Worm (Caenorhabditis elegans) whole organism, young adult: ENCODE results near the gene fbxa-89.

Experiments used
- B0261.1 ChIP-seq: sonication (generic microtip); optimal IDR thresholded peaks from 2 replicates; lab custom pipeline; 2016; ENCODE audit warnings: mild to moderate bottlenecking, missing genetic modification characterization, moderate library complexity, missing compliant biosample characterization
- C06A6.2 ChIP-seq: fragments of 200-800 bp; sonication (Bioruptor generic); conservative IDR thresholded peaks from 2 replicates; pipeline ENCODE4 v1.3.6; 2022; ENCODE audit warnings: missing genetic modification characterization, missing compliant biosample characterization
- C17E4.6 ChIP-seq: fragments of 200-800 bp; sonication (Bioruptor generic); IDR thresholded peaks from 2 replicates; pipeline ENCODE4 v1.3.6; 2022; ENCODE audit warnings: missing genetic modification reagents, missing genetic modification characterization, missing compliant biosample characterization
- F10E7.11 ChIP-seq: sonication (generic microtip); optimal IDR thresholded peaks from 2 replicates; lab custom pipeline; 2017; ENCODE audit warnings: mild to moderate bottlenecking, missing genetic modification characterization, moderate library complexity, missing compliant biosample characterization
- F22D6.2 ChIP-seq: sonication (generic microtip); optimal IDR thresholded peaks from 2 replicates; lab custom pipeline; 2016; ENCODE audit warnings: mild to moderate bottlenecking, missing genetic modification characterization, missing compliant biosample characterization
- F33H1.4 ChIP-seq: fragments of 200-800 bp; sonication (Bioruptor generic); IDR thresholded peaks from 2 replicates; pipeline ENCODE4 v1.3.6; 2022; ENCODE audit warnings: missing genetic modification reagents, missing genetic modification characterization, missing compliant biosample characterization
- F39B2.1 ChIP-seq: fragments of 200-800 bp; sonication (Bioruptor generic); IDR thresholded peaks from 2 replicates; pipeline ENCODE4 v1.3.6; 2022; ENCODE audit warnings: missing genetic modification reagents, missing genetic modification characterization, missing compliant biosample characterization
- F57A8.1 ChIP-seq: fragments of 200-800 bp; sonication (Bioruptor generic); optimal IDR thresholded peaks from 2 replicates; lab custom pipeline; 2018; ENCODE audit warnings: mild to moderate bottlenecking, missing genetic modification characterization, moderate library complexity, missing compliant biosample characterization
- K11D2.4 ChIP-seq: fragments of 200-800 bp; sonication (Bioruptor generic); IDR thresholded peaks from 2 replicates; pipeline ENCODE4 v1.3.6; 2022; ENCODE audit warnings: missing genetic modification reagents, missing genetic modification characterization, missing compliant biosample characterization
- Y53F4B.3 ChIP-seq: fragments of 200-800 bp; sonication (Bioruptor generic); IDR thresholded peaks from 2 replicates; pipeline ENCODE4 v1.3.6; 2022; ENCODE audit warnings: missing genetic modification reagents, missing genetic modification characterization, missing compliant biosample characterization
- Y67H2A.10 ChIP-seq: fragments of 200-800 bp; sonication (Bioruptor generic); conservative IDR thresholded peaks from 2 replicates; pipeline ENCODE4 v1.3.6; 2022; ENCODE audit warnings: missing genetic modification reagents, missing genetic modification characterization, missing compliant biosample characterization
- ama-1 ChIP-seq, 3 experiments: fragments of 150-350 bp in 1 of 3; sonication (generic microtip) in 2 of 3; optimal IDR thresholded peaks; 2 replicates each; lab custom pipeline; 2014 to 2018; ENCODE audit warnings: missing biosample characterization in 2 of 3, missing genetic modification characterization in 2 of 3, missing genetic modification reagents in 2 of 3
- aptf-3 ChIP-seq: fragments of 200-800 bp; sonication (Bioruptor generic); IDR thresholded peaks from 2 replicates; pipeline ENCODE4 v1.3.6; 2022; ENCODE audit warnings: missing genetic modification characterization, missing compliant biosample characterization
- atf-7 ChIP-seq: sonication (generic microtip); optimal IDR thresholded peaks from 2 replicates; lab custom pipeline; 2017; ENCODE audit warnings: mild to moderate bottlenecking, missing genetic modification characterization, missing compliant biosample characterization
- athp-1 ChIP-seq: sonication (generic microtip); optimal IDR thresholded peaks from 2 replicates; lab custom pipeline; 2017; ENCODE audit warnings: mild to moderate bottlenecking, missing genetic modification characterization, missing compliant biosample characterization
- attf-3 ChIP-seq: fragments of 200-800 bp; sonication (Bioruptor generic); conservative IDR thresholded peaks from 2 replicates; pipeline ENCODE4 v1.3.6; 2022; ENCODE audit warnings: missing genetic modification reagents, missing genetic modification characterization, missing compliant biosample characterization
- bed-2 ChIP-seq: fragments of 200-800 bp; sonication (Bioruptor generic); IDR thresholded peaks from 2 replicates; pipeline ENCODE4 v1.3.6; 2022; ENCODE audit warnings: missing genetic modification reagents, missing genetic modification characterization, missing compliant biosample characterization
- ceh-79 ChIP-seq: sonication (generic microtip); optimal IDR thresholded peaks from 2 replicates; lab custom pipeline; 2017; ENCODE audit warnings: mild to moderate bottlenecking, missing genetic modification characterization, missing compliant biosample characterization
- ceh-91 ChIP-seq: fragments of 200-800 bp; sonication (Bioruptor generic); IDR thresholded peaks from 2 replicates; pipeline ENCODE4 v1.3.6; 2022; ENCODE audit warnings: missing genetic modification reagents, missing genetic modification characterization, missing compliant biosample characterization
- chd-7 ChIP-seq: sonication (generic microtip); optimal IDR thresholded peaks from 2 replicates; lab custom pipeline; 2016; ENCODE audit warnings: mild to moderate bottlenecking, missing genetic modification characterization, moderate library complexity, missing compliant biosample characterization
- dox-1 ChIP-seq: fragments of 200-800 bp; sonication (Bioruptor generic); IDR thresholded peaks from 2 replicates; pipeline ENCODE4 v1.3.6; 2022; ENCODE audit warnings: missing genetic modification reagents, missing genetic modification characterization, missing compliant biosample characterization
- efl-1 ChIP-seq: fragments of 150-350 bp; optimal IDR thresholded peaks from 2 replicates; lab custom pipeline; 2014; ENCODE audit warnings: missing biosample characterization, missing genetic modification reagents, missing genetic modification characterization
- egl-18 ChIP-seq: fragments of 200-800 bp; sonication (Bioruptor generic); IDR thresholded peaks from 2 replicates; pipeline ENCODE4 v1.3.6; 2022; ENCODE audit warnings: missing genetic modification reagents, missing genetic modification characterization, missing compliant biosample characterization
- hlh-12 ChIP-seq: sonication (generic microtip); optimal IDR thresholded peaks from 2 replicates; lab custom pipeline; 2016; ENCODE audit warnings: missing genetic modification characterization, missing compliant biosample characterization
- hmg-1.2 ChIP-seq: fragments of 200-800 bp; sonication (Bioruptor generic); IDR thresholded peaks from 2 replicates; pipeline ENCODE4 v1.3.6; 2022; ENCODE audit warnings: missing genetic modification reagents, missing genetic modification characterization, missing compliant biosample characterization
- hrde-1 ChIP-seq: sonication (generic microtip); optimal IDR thresholded peaks from 2 replicates; lab custom pipeline; 2016; ENCODE audit warnings: missing genetic modification characterization, mild to moderate bottlenecking, missing compliant biosample characterization, moderate library complexity, missing genotype, missing genetic modification reagents, borderline replicate concordance
- lin-35 ChIP-seq, 3 experiments: fragments of 150-350 bp in 2 of 3; sonication (generic microtip) in 1 of 3; optimal IDR thresholded peaks; 2 replicates each; lab custom pipeline; 2014 to 2018; ENCODE audit warnings: missing biosample characterization in 3 of 3, missing genetic modification characterization in 3 of 3, missing genetic modification reagents in 3 of 3
- madf-10 ChIP-seq: sonication (generic microtip); optimal IDR thresholded peaks from 2 replicates; lab custom pipeline; 2016; ENCODE audit warnings: mild to moderate bottlenecking, missing genetic modification characterization, missing compliant biosample characterization
- madf-8 ChIP-seq: fragments of 200-800 bp; sonication (Bioruptor generic); conservative IDR thresholded peaks from 2 replicates; pipeline ENCODE4 v1.3.6; 2022; ENCODE audit warnings: missing genetic modification reagents, missing genetic modification characterization, missing compliant biosample characterization
- mcd-1 ChIP-seq: fragments of 200-800 bp; sonication (Bioruptor generic); IDR thresholded peaks from 2 replicates; pipeline ENCODE4 v1.3.6; 2022; ENCODE audit warnings: missing genetic modification reagents, missing genetic modification characterization, missing compliant biosample characterization
- nfya-2 ChIP-seq: fragments of 200-800 bp; sonication (Bioruptor generic); IDR thresholded peaks from 2 replicates; pipeline ENCODE4 v1.3.6; 2022; ENCODE audit warnings: missing genetic modification reagents, missing genetic modification characterization, missing compliant biosample characterization
- nfyb-1 ChIP-seq: fragments of 200-800 bp; sonication (Bioruptor generic); IDR thresholded peaks from 2 replicates; pipeline ENCODE4 v1.3.6; 2022; ENCODE audit warnings: missing genetic modification reagents, missing genetic modification characterization, missing compliant biosample characterization
- nhr-120 ChIP-seq: fragments of 200-800 bp; sonication (Bioruptor generic); IDR thresholded peaks from 2 replicates; pipeline ENCODE4 v1.3.6; 2022; ENCODE audit warnings: missing genetic modification characterization, missing compliant biosample characterization
- nhr-179 ChIP-seq: sonication (generic microtip); optimal IDR thresholded peaks from 2 replicates; lab custom pipeline; 2016; ENCODE audit warnings: mild to moderate bottlenecking, missing genetic modification characterization, missing compliant biosample characterization
- nhr-27 ChIP-seq: fragments of 200-800 bp; sonication (Bioruptor generic); optimal IDR thresholded peaks from 2 replicates; lab custom pipeline; 2018; ENCODE audit warnings: mild to moderate bottlenecking, missing genetic modification characterization, moderate library complexity, missing compliant biosample characterization
- nhr-80 ChIP-seq: sonication (generic microtip); optimal IDR thresholded peaks from 2 replicates; lab custom pipeline; 2016; ENCODE audit warnings: missing genetic modification characterization, missing compliant biosample characterization
- nhr-90 ChIP-seq: sonication (generic microtip); optimal IDR thresholded peaks from 2 replicates; lab custom pipeline; 2016; ENCODE audit warnings: missing genotype, mild to moderate bottlenecking, missing genetic modification characterization, missing compliant biosample characterization
- rcor-1 ChIP-seq: fragments of 200-800 bp; sonication (Bioruptor generic); IDR thresholded peaks from 2 replicates; pipeline ENCODE4 v1.3.6; 2022; ENCODE audit warnings: missing genetic modification reagents, missing genetic modification characterization, missing compliant biosample characterization
- rpc-1 ChIP-seq, 2 experiments: fragments of 150-350 bp in 1 of 2; sonication (generic microtip) in 1 of 2; optimal IDR thresholded peaks; 2 replicates each; lab custom pipeline; 2014 to 2018; ENCODE audit warnings: missing biosample characterization in 1 of 2, missing genetic modification characterization in 1 of 2, missing genetic modification reagents in 1 of 2, missing genotype in 1 of 2
- sea-2 ChIP-seq: fragments of 200-800 bp; sonication (Bioruptor generic); IDR thresholded peaks from 2 replicates; pipeline ENCODE4 v1.3.6; 2022; ENCODE audit warnings: missing genetic modification characterization, missing compliant biosample characterization
- snpc-1.3 ChIP-seq: sonication (generic microtip); optimal IDR thresholded peaks from 2 replicates; lab custom pipeline; 2017; ENCODE audit warnings: missing genetic modification characterization, mild to moderate bottlenecking, missing compliant biosample characterization, antibody characterized with exemption, moderate library complexity, missing genotype, missing genetic modification reagents; ENCODE audit not compliant: insufficient read depth
- unc-62 ChIP-seq: fragments of 150-350 bp; optimal IDR thresholded peaks from 2 replicates; lab custom pipeline; 2014; ENCODE audit warnings: missing biosample characterization, missing genetic modification reagents, missing genetic modification characterization
- xnd-1 ChIP-seq: sonication (generic microtip); optimal IDR thresholded peaks from 2 replicates; lab custom pipeline; 2016; ENCODE audit warnings: missing genotype, missing genetic modification reagents, missing genetic modification characterization, missing compliant biosample characterization
- ztf-18 ChIP-seq: sonication (generic microtip); optimal IDR thresholded peaks from 2 replicates; lab custom pipeline; 2016; ENCODE audit warnings: missing genotype, mild to moderate bottlenecking, missing genetic modification characterization, missing compliant biosample characterization
- ztf-22 ChIP-seq: fragments of 200-800 bp; sonication (Bioruptor generic); optimal IDR thresholded peaks from 2 replicates; lab custom pipeline; 2018; ENCODE audit warnings: mild to moderate bottlenecking, missing genetic modification characterization, moderate library complexity, missing compliant biosample characterization
- ztf-25 ChIP-seq: fragments of 200-800 bp; sonication (Bioruptor generic); IDR thresholded peaks from 2 replicates; pipeline ENCODE4 v1.3.6; 2022; ENCODE audit warnings: missing genetic modification reagents, missing genetic modification characterization, missing compliant biosample characterization
- ztf-6 ChIP-seq: fragments of 200-800 bp; sonication (Bioruptor generic); IDR thresholded peaks from 2 replicates; pipeline ENCODE4 v1.3.6; 2022; ENCODE audit warnings: missing genetic modification reagents, missing genetic modification characterization, missing compliant biosample characterization

fbxa-89 gene

ce11 chrIII:12250114-12250792 lies 14.3 kb downstream of the fbxa-89 start, which contains the start of the genes tim-1 and Y75B8A.23 (continued):
- TF ChIP-seq ztf-22 (GFP tag; lab: Kevin White, UChicago) (peak; percentile 53), F57A8.1 (GFP tag; lab: Kevin White, UChicago) (no peak), chd-7 (peak; percentile 78), Y67H2A.10 (GFP tag; lab: Robert Waterston, UW) (no peak), nhr-120 (GFP tag; lab: Robert Waterston, UW) (no peak), ztf-6 (0 out of 2 replicates have a peak, but pooled peaks have one; percentile 67), madf-8 (GFP tag; lab: Robert Waterston, UW) (peak; percentile 79), hlh-12 (tag; lab: Kevin White, UChicago) (peak; percentile 56), hrde-1 (tag; lab: Kevin White, UChicago) (peak; percentile 65), mcd-1 (peak; percentile 94), snpc-1.3 (tag; lab: Kevin White, UChicago) (peak; percentile 98), C06A6.2 (peak; percentile 81), B0261.1 (tag; lab: Kevin White, UChicago) (peak; percentile 30), madf-10 (tag; lab: Kevin White, UChicago) (peak; percentile 73), aptf-3 (0 out of 2 replicates have a peak, but pooled peaks have one; percentile 10), rpc-1 (optimal IDR thresholded peaks at IDR 0.05; lab: Kevin White, UChicago) (peak; percentile 3), rpc-1 (tag; optimal IDR thresholded peaks at IDR 0.05; lab: Kevin White, UChicago) (peak; percentile 1), F10E7.11 (tag; lab: Kevin White, UChicago) (peak; percentile 82), rcor-1 (GFP tag; lab: Robert Waterston, UW) (peak; percentile 94), ceh-79 (tag; lab: Kevin White, UChicago) (peak; percentile 45), unc-62 (GFP tag; lab: Kevin White, UChicago) (no peak), sea-2 (GFP tag; lab: Robert Waterston, UW) (peak; percentile 70; the same call in 1 of the 2 replicates), nhr-80 (tag; lab: Kevin White, UChicago) (peak; percentile 51), nhr-27 (tag; lab: Kevin White, UChicago) (peak; percentile 13), nfya-2 (0 out of 2 replicates have a peak, but pooled peaks have one; percentile 6), athp-1 (tag; lab: Kevin White, UChicago) (peak; percentile 91), F39B2.1 (GFP tag; lab: Robert Waterston, UW) (peak; percentile 72; the same call in 1 of the 2 replicates), nfyb-1 (GFP tag; lab: Robert Waterston, UW) (peak; percentile 98), xnd-1 (tag; lab: Kevin White, UChicago) (peak; percentile 77), attf-3 (GFP tag; lab: Robert Waterston, UW) (peak; percentile 68), ceh-91 (GFP tag; lab: Robert Waterston, UW) (peak; percentile 90), hmg-1.2 (peak; percentile 98), C17E4.6 (GFP tag; lab: Robert Waterston, UW) (peak; percentile 86), Y53F4B.3 (GFP tag; lab: Robert Waterston, UW) (peak; percentile 88), efl-1 (GFP tag; lab: Kevin White, UChicago) (peak; percentile 97), bed-2 (GFP tag; lab: Robert Waterston, UW) (peak; percentile 61; the same call in 1 of the 2 replicates), atf-7 (tag; lab: Kevin White, UChicago) (peak; percentile 88), F33H1.4 (peak; percentile 80), nhr-90 (tag; lab: Kevin White, UChicago) (no peak), egl-18 (GFP tag; lab: Robert Waterston, UW) (peak; percentile 63; the same call in 1 of the 2 replicates), nhr-179 (tag; lab: Kevin White, UChicago) (peak; percentile 27), ztf-25 (GFP tag; lab: Robert Waterston, UW) (no peak), dox-1 (GFP tag; lab: Robert Waterston, UW) (peak; percentile 97), ztf-18 (peak; percentile 74), ama-1 (optimal IDR thresholded peaks at IDR 0.05; lab: Kevin White, UChicago) (peak; percentile 98), ama-1 (GFP tag; optimal IDR thresholded peaks at IDR 0.05; lab: Kevin White, UChicago) (peak; percentile 54 to 94), K11D2.4 (GFP tag; lab: Robert Waterston, UW) (peak; percentile 89), lin-35 (GFP tag; optimal IDR thresholded peaks at IDR 0.05; lab: Kevin White, UChicago) (peak; percentile 2 to 95 (median 73)), F22D6.2 (tag; lab: Kevin White, UChicago) (peak; percentile 64)
